Worm (Caenorhabditis elegans) whole organism, L4 larva: ENCODE measurements around the gene mtl-1.

Experiments
- D1046.2 ChIP-seq: fragments of 200-800 bp; sonication (Bioruptor generic); IDR thresholded peaks from 2 replicates; pipeline ENCODE4 v1.3.6; 2022; ENCODE audit warnings: missing genetic modification characterization, missing compliant biosample characterization
- F10B5.3 ChIP-seq: sonication (generic microtip); optimal IDR thresholded peaks from 2 replicates; lab custom pipeline; 2016; ENCODE audit warnings: mild to moderate bottlenecking, missing genetic modification characterization, missing compliant biosample characterization
- F49E8.2 ChIP-seq: sonication (generic microtip); optimal IDR thresholded peaks from 2 replicates; lab custom pipeline; 2016; ENCODE audit warnings: missing compliant biosample characterization, mild to moderate bottlenecking, missing genetic modification characterization, borderline replicate concordance
- T20F7.1 ChIP-seq: fragments of 200-800 bp; sonication (Bioruptor generic); optimal IDR thresholded peaks from 2 replicates; lab custom pipeline; 2018; ENCODE audit warnings: mild to moderate bottlenecking, missing genetic modification characterization, missing compliant biosample characterization
- Y48G9A.11 ChIP-seq: fragments of 200-800 bp; sonication (Bioruptor generic); IDR thresholded peaks from 2 replicates; pipeline ENCODE4 v1.3.6; 2022; ENCODE audit warnings: missing genetic modification reagents, missing genetic modification characterization, missing compliant biosample characterization
- Y5F2A.4 ChIP-seq: fragments of 200-800 bp; sonication (Bioruptor generic); optimal IDR thresholded peaks from 2 replicates; lab custom pipeline; 2018; ENCODE audit warnings: mild to moderate bottlenecking, missing genetic modification characterization, missing compliant biosample characterization
- Y75B8A.6 ChIP-seq: fragments of 200-800 bp; sonication (Bioruptor generic); IDR thresholded peaks from 2 replicates; pipeline ENCODE4 v1.3.6; 2022; ENCODE audit warnings: missing genetic modification reagents, missing genetic modification characterization, missing compliant biosample characterization
- ZK337.2 ChIP-seq: fragments of 200-800 bp; sonication (Bioruptor generic); IDR thresholded peaks from 2 replicates; pipeline ENCODE4 v1.3.6; 2022; ENCODE audit warnings: missing genetic modification reagents, missing genetic modification characterization, missing compliant biosample characterization
- ZK546.5 ChIP-seq, 2 experiments: sonication (generic microtip); optimal IDR thresholded peaks; 2 replicates each; lab custom pipeline; 2017; ENCODE audit warnings: missing biosample characterization in 2 of 2, missing genetic modification characterization in 2 of 2
- aha-1 ChIP-seq: fragments of 150-350 bp; peaks from one replicate; lab custom pipeline; 2014; ENCODE audit warnings: missing biosample characterization, missing genetic modification characterization
- ceh-44 ChIP-seq: fragments of 200-800 bp; sonication (Bioruptor generic); IDR thresholded peaks from 2 replicates; pipeline ENCODE4 v1.3.6; 2022; ENCODE audit warnings: missing genetic modification reagents, missing genetic modification characterization, missing compliant biosample characterization
- ceh-82 ChIP-seq: sonication (generic microtip); optimal IDR thresholded peaks from 2 replicates; lab custom pipeline; 2017; ENCODE audit warnings: missing biosample characterization, missing genetic modification characterization
- ces-1 ChIP-seq: fragments of 150-350 bp; sonication (generic microtip); optimal IDR thresholded peaks from 4 replicates; lab custom pipeline; 2014; ENCODE audit warnings: missing biosample characterization, missing genetic modification reagents, missing genetic modification characterization
- ctbp-1 ChIP-seq: fragments of 200-800 bp; sonication (Bioruptor generic); IDR thresholded peaks from 2 replicates; pipeline ENCODE4 v1.3.6; 2022; ENCODE audit warnings: missing genetic modification reagents, missing genetic modification characterization, missing compliant biosample characterization
- daf-19 ChIP-seq: fragments of 200-800 bp; sonication (Bioruptor generic); conservative IDR thresholded peaks from 2 replicates; pipeline ENCODE4 v1.3.6; 2022; ENCODE audit warnings: missing genetic modification characterization, missing compliant biosample characterization
- dmd-6 ChIP-seq: fragments of 200-800 bp; sonication (Bioruptor generic); IDR thresholded peaks from 2 replicates; pipeline ENCODE4 v1.3.6; 2022; ENCODE audit warnings: missing genetic modification reagents, missing genetic modification characterization, missing compliant biosample characterization
- dmd-8 ChIP-seq: fragments of 200-800 bp; sonication (Bioruptor generic); IDR thresholded peaks from 2 replicates; pipeline ENCODE4 v1.3.6; 2022; ENCODE audit warnings: missing genetic modification characterization, missing compliant biosample characterization
- dmd-9 ChIP-seq: fragments of 200-800 bp; sonication (Bioruptor generic); IDR thresholded peaks from 2 replicates; pipeline ENCODE4 v1.3.6; 2022; ENCODE audit warnings: missing genetic modification reagents, missing genetic modification characterization, missing compliant biosample characterization
- dpl-1 ChIP-seq: fragments of 150-350 bp; optimal IDR thresholded peaks from 2 replicates; lab custom pipeline; 2014; ENCODE audit warnings: missing biosample characterization, missing genetic modification reagents, missing genetic modification characterization
- duxl-1 ChIP-seq: sonication (generic microtip); optimal IDR thresholded peaks from 2 replicates; lab custom pipeline; 2016; ENCODE audit warnings: mild to moderate bottlenecking, missing genetic modification characterization, moderate library complexity, missing compliant biosample characterization; ENCODE audit not compliant: poor library complexity
- dve-1 ChIP-seq: sonication (generic microtip); optimal IDR thresholded peaks from 2 replicates; lab custom pipeline; 2017; ENCODE audit warnings: antibody characterized with exemption, mild to moderate bottlenecking, missing genetic modification characterization, missing compliant biosample characterization; ENCODE audit not compliant: insufficient read depth
- egl-27 ChIP-seq: sonication (generic microtip); optimal IDR thresholded peaks from 3 replicates; lab custom pipeline; 2017; ENCODE audit warnings: missing biosample characterization, missing genetic modification reagents, missing genetic modification characterization
- hlh-11 ChIP-seq: fragments of 200-800 bp; sonication (Bioruptor generic); optimal IDR thresholded peaks from 2 replicates; lab custom pipeline; 2018; ENCODE audit warnings: mild to moderate bottlenecking, missing genetic modification characterization, missing compliant biosample characterization
- hlh-30 ChIP-seq: sonication (generic microtip); optimal IDR thresholded peaks from 2 replicates; lab custom pipeline; 2017; ENCODE audit warnings: antibody characterized with exemption, mild to moderate bottlenecking, missing genetic modification characterization, missing compliant biosample characterization; ENCODE audit not compliant: insufficient read depth
- lin-1 ChIP-seq: fragments of 200-800 bp; sonication (Bioruptor generic); IDR thresholded peaks from 2 replicates; pipeline ENCODE4 v1.3.6; 2022; ENCODE audit warnings: missing genetic modification reagents, missing genetic modification characterization, missing compliant biosample characterization
- lin-15B ChIP-seq: fragments of 150-350 bp; sonication (generic microtip); optimal IDR thresholded peaks from 3 replicates; lab custom pipeline; 2014; ENCODE audit warnings: missing biosample characterization, missing genetic modification characterization
- lin-38 ChIP-seq: fragments of 200-800 bp; sonication (Bioruptor generic); IDR thresholded peaks from 2 replicates; pipeline ENCODE4 v1.3.6; 2022; ENCODE audit warnings: missing genetic modification reagents, missing genetic modification characterization, missing compliant biosample characterization
- lin-39 ChIP-seq: fragments of 150-350 bp; optimal IDR thresholded peaks from 2 replicates; lab custom pipeline; 2014; ENCODE audit warnings: missing biosample characterization, missing genetic modification reagents, missing genetic modification characterization
- madf-5 ChIP-seq, 2 experiments: fragments of 200-800 bp; sonication (Bioruptor generic); IDR thresholded peaks; 2 replicates each; pipeline ENCODE4 v1.3.6; 2022; ENCODE audit warnings: missing compliant biosample characterization in 2 of 2, missing genetic modification characterization in 2 of 2
- madf-9 ChIP-seq: fragments of 200-800 bp; sonication (Bioruptor generic); conservative IDR thresholded peaks from 2 replicates; pipeline ENCODE4 v1.3.6; 2022; ENCODE audit warnings: missing genetic modification reagents, missing genetic modification characterization, missing compliant biosample characterization
- mdt-29 ChIP-seq: fragments of 200-800 bp; sonication (Bioruptor generic); IDR thresholded peaks from 2 replicates; pipeline ENCODE4 v1.3.6; 2022; ENCODE audit warnings: missing genetic modification reagents, missing genetic modification characterization, missing compliant biosample characterization
- mep-1 ChIP-seq: fragments of 150-350 bp; sonication (generic microtip); optimal IDR thresholded peaks from 3 replicates; lab custom pipeline; 2014; ENCODE audit warnings: missing biosample characterization, missing genetic modification characterization
- mxl-2 ChIP-seq: fragments of 200-800 bp; sonication (Bioruptor generic); conservative IDR thresholded peaks from 2 replicates; pipeline ENCODE4 v1.3.6; 2022; ENCODE audit warnings: missing genetic modification reagents, missing genetic modification characterization, missing compliant biosample characterization
- nhr-11 ChIP-seq: fragments of 150-350 bp; optimal IDR thresholded peaks from 2 replicates; lab custom pipeline; 2014; ENCODE audit warnings: missing biosample characterization, missing genetic modification characterization
- nhr-111 ChIP-seq: fragments of 200-800 bp; sonication (Bioruptor generic); optimal IDR thresholded peaks from 2 replicates; lab custom pipeline; 2018; ENCODE audit warnings: mild to moderate bottlenecking, missing genetic modification characterization, missing compliant biosample characterization
- nhr-41 ChIP-seq: fragments of 200-800 bp; sonication (Bioruptor generic); IDR thresholded peaks from 2 replicates; pipeline ENCODE4 v1.3.6; 2022; ENCODE audit warnings: missing genetic modification reagents, missing genetic modification characterization, missing compliant biosample characterization
- nhr-76 ChIP-seq: fragments of 150-350 bp; optimal IDR thresholded peaks from 2 replicates; lab custom pipeline; 2014; ENCODE audit warnings: missing biosample characterization, missing genetic modification characterization
- pha-4 ChIP-seq, 2 experiments: fragments of 150-350 bp in 1 of 2; fragments of 200-800 bp in 1 of 2; sonication (Bioruptor generic) in 1 of 2; IDR thresholded peaks in 1 of 2; optimal IDR thresholded peaks in 1 of 2; 2 replicates each; pipeline versions ENCODE4 v1.3.6 to Lab custom; 2014 to 2022; ENCODE audit warnings: missing genetic modification characterization in 2 of 2, missing genetic modification reagents in 2 of 2, missing biosample characterization in 1 of 2, missing compliant biosample characterization in 1 of 2
- pqm-1 ChIP-seq: sonication (generic microtip); optimal IDR thresholded peaks from 2 replicates; lab custom pipeline; 2017; ENCODE audit warnings: missing biosample characterization, missing genetic modification characterization
- saeg-2 ChIP-seq: fragments of 200-800 bp; sonication (Bioruptor generic); IDR thresholded peaks from 2 replicates; pipeline ENCODE4 v1.3.6; 2022; ENCODE audit warnings: missing genetic modification reagents, missing genetic modification characterization, missing compliant biosample characterization
- sdz-12 ChIP-seq: fragments of 200-800 bp; sonication (Bioruptor generic); optimal IDR thresholded peaks from 2 replicates; lab custom pipeline; 2018; ENCODE audit warnings: mild to moderate bottlenecking, missing genetic modification characterization, missing compliant biosample characterization
- set-16 ChIP-seq: fragments of 200-800 bp; sonication (Bioruptor generic); IDR thresholded peaks from 2 replicates; pipeline ENCODE4 v1.3.6; 2022; ENCODE audit warnings: missing genetic modification reagents, missing genetic modification characterization, missing compliant biosample characterization
- skn-1 ChIP-seq: fragments of 150-350 bp; optimal IDR thresholded peaks from 2 replicates; lab custom pipeline; 2014; ENCODE audit warnings: missing biosample characterization, missing genetic modification characterization
- snpc-1.2 ChIP-seq: fragments of 200-800 bp; sonication (Bioruptor generic); IDR thresholded peaks from 2 replicates; pipeline ENCODE4 v1.3.6; 2022; ENCODE audit warnings: missing genetic modification reagents, missing genetic modification characterization, missing compliant biosample characterization
- snpc-4 ChIP-seq: fragments of 150-350 bp; optimal IDR thresholded peaks from 2 replicates; lab custom pipeline; 2014; ENCODE audit warnings: missing biosample characterization, missing genetic modification characterization
- spr-3 ChIP-seq: fragments of 200-800 bp; sonication (Bioruptor generic); optimal IDR thresholded peaks from 2 replicates; lab custom pipeline; 2018; ENCODE audit warnings: mild to moderate bottlenecking, missing genetic modification characterization, missing compliant biosample characterization
- tag-97 ChIP-seq: fragments of 200-800 bp; sonication (Bioruptor generic); IDR thresholded peaks from 2 replicates; pipeline ENCODE4 v1.3.6; 2022; ENCODE audit warnings: missing genetic modification characterization, missing compliant biosample characterization
- zag-1 ChIP-seq: fragments of 150-350 bp; optimal IDR thresholded peaks from 2 replicates; lab custom pipeline; 2014; ENCODE audit warnings: missing biosample characterization, missing genetic modification characterization
- zip-2 ChIP-seq: fragments of 150-350 bp; optimal IDR thresholded peaks from 2 replicates; lab custom pipeline; 2014; ENCODE audit warnings: missing biosample characterization, missing genetic modification characterization
- ztf-11 ChIP-seq: fragments of 150-350 bp; optimal IDR thresholded peaks from 2 replicates; lab custom pipeline; 2014; ENCODE audit warnings: missing biosample characterization, missing genetic modification characterization

The mtl-1 gene

ce11 chrV:6709050-6709683 is 17.5 kb upstream of the mtl-1 start, which contains the start of gene dlst-1 (continued):
- TF ChIP-seq mep-1 (tag; lab: Kevin White, UChicago): peak; percentile 47
- no peak for TF ChIP-seq aha-1 (tag; lab: Kevin White, UChicago)
- TF ChIP-seq nhr-11 (tag; lab: Kevin White, UChicago): no peak
- no peak for TF ChIP-seq zip-2 (tag; lab: Kevin White, UChicago)
- no peak for TF ChIP-seq madf-9 (GFP tag; lab: Robert Waterston, UW)
- TF ChIP-seq spr-3: no peak
- no peak for TF ChIP-seq lin-1
- TF ChIP-seq ZK546.5 (tag; optimal IDR thresholded peaks at IDR 0.05; lab: Kevin White, UChicago): no peak
- TF ChIP-seq duxl-1: peak; percentile 35
- no peak for TF ChIP-seq ceh-82
- peak; percentile 27; the same call in 1 of the 2 replicates for TF ChIP-seq set-16 (GFP tag; lab: Robert Waterston, UW)
- TF ChIP-seq Y75B8A.6 (GFP tag; lab: Robert Waterston, UW): no peak
- TF ChIP-seq ZK337.2: no peak
- no peak for TF ChIP-seq lin-39 (tag; lab: Kevin White, UChicago)
- peak; percentile 59 for TF ChIP-seq lin-38 (GFP tag; lab: Robert Waterston, UW)
- TF ChIP-seq nhr-41 (GFP tag; lab: Robert Waterston, UW): no peak
- no peak for TF ChIP-seq egl-27 (tag; lab: Kevin White, UChicago)
- TF ChIP-seq saeg-2 (GFP tag; lab: Robert Waterston, UW): no peak
- TF ChIP-seq Y5F2A.4 (GFP tag; lab: Kevin White, UChicago): no peak
- no peak for TF ChIP-seq nhr-111 (GFP tag; lab: Kevin White, UChicago)
- no peak for TF ChIP-seq ces-1
- no peak for TF ChIP-seq pqm-1 (tag; lab: Kevin White, UChicago)
- 0 out of 2 replicates have a peak, but pooled peaks have one; percentile 39 for TF ChIP-seq pha-4 (GFP tag; IDR thresholded peaks at IDR 0.05; lab: Robert Waterston, UW)
- TF ChIP-seq pha-4 (tag; optimal IDR thresholded peaks at IDR 0.05; lab: Kevin White, UChicago): no peak
- no peak for TF ChIP-seq lin-15B (tag; lab: Kevin White, UChicago)
- peak; percentile 1 for TF ChIP-seq F49E8.2
- no peak for TF ChIP-seq nhr-76
- peak; percentile 34 for TF ChIP-seq hlh-11 (tag; lab: Kevin White, UChicago)
- TF ChIP-seq F10B5.3 (tag; lab: Kevin White, UChicago): no peak
- TF ChIP-seq dmd-9 (GFP tag; lab: Robert Waterston, UW): no peak
- TF ChIP-seq sdz-12 (GFP tag; lab: Kevin White, UChicago): no peak
- no peak for TF ChIP-seq daf-19
- peak; percentile 79 for TF ChIP-seq Y48G9A.11 (GFP tag; lab: Robert Waterston, UW)
- peak; percentile 45 for TF ChIP-seq dve-1 (tag; lab: Kevin White, UChicago)
- no peak for TF ChIP-seq mxl-2 (GFP tag; lab: Robert Waterston, UW)
- TF ChIP-seq ztf-11 (tag; lab: Kevin White, UChicago): no peak
- TF ChIP-seq zag-1 (tag; lab: Kevin White, UChicago): no peak
- no peak for TF ChIP-seq ceh-44
- no peak for TF ChIP-seq snpc-1.2 (GFP tag; lab: Robert Waterston, UW)
- TF ChIP-seq T20F7.1 (GFP tag; lab: Kevin White, UChicago): peak; percentile 85
- TF ChIP-seq mdt-29 (GFP tag; lab: Robert Waterston, UW): no peak
- TF ChIP-seq snpc-4 (tag; lab: Kevin White, UChicago): no peak
- no peak for TF ChIP-seq madf-5 (GFP tag; IDR thresholded peaks at IDR 0.05; lab: Robert Waterston, UW)
- no peak for TF ChIP-seq hlh-30 (tag; lab: Kevin White, UChicago)
- no peak for TF ChIP-seq dmd-8 (GFP tag; lab: Robert Waterston, UW)
- TF ChIP-seq dmd-6 (GFP tag; lab: Robert Waterston, UW): 0 out of 2 replicates have a peak, but pooled peaks have one; percentile 23
- TF ChIP-seq dpl-1 (GFP tag; lab: Kevin White, UChicago): peak; percentile 33
- no peak for TF ChIP-seq D1046.2 (GFP tag; lab: Robert Waterston, UW)
- no peak for TF ChIP-seq tag-97 (GFP tag; lab: Robert Waterston, UW)
- TF ChIP-seq skn-1 (tag; lab: Kevin White, UChicago): no peak
- no peak for TF ChIP-seq ctbp-1 (GFP tag; lab: Robert Waterston, UW)
